Worm (Caenorhabditis elegans) whole organism, L3 larva: Measurements from ENCODE around the gene sas-7.

Experiments used
- R02D3.7 ChIP-seq: fragments of 150-350 bp; optimal IDR thresholded peaks from 2 replicates; lab custom pipeline; 2014; ENCODE audit warnings: missing biosample characterization, missing genetic modification characterization
- ceh-16 ChIP-seq: sonication (generic microtip); optimal IDR thresholded peaks from 2 replicates; lab custom pipeline; 2017; ENCODE audit warnings: missing biosample characterization, missing genetic modification characterization
- ceh-28 ChIP-seq: fragments of 150-350 bp; optimal IDR thresholded peaks from 2 replicates; lab custom pipeline; 2014; ENCODE audit warnings: missing biosample characterization, missing genetic modification reagents, missing genetic modification characterization
- ceh-9 ChIP-seq: sonication (generic microtip); optimal IDR thresholded peaks from 2 replicates; lab custom pipeline; 2018; ENCODE audit warnings: missing biosample characterization, missing genetic modification characterization
- egl-5 ChIP-seq: fragments of 150-350 bp; optimal IDR thresholded peaks from 2 replicates; lab custom pipeline; 2017; ENCODE audit warnings: missing biosample characterization, missing genetic modification reagents, missing genetic modification characterization, inconsistent platforms
- elt-2 ChIP-seq: sonication (generic microtip); optimal IDR thresholded peaks from 2 replicates; lab custom pipeline; 2016; ENCODE audit warnings: missing genetic modification reagents, mild to moderate bottlenecking, missing genetic modification characterization, missing compliant biosample characterization
- elt-3 ChIP-seq, 3 experiments: fragments of 150-350 bp in 1 of 3; sonication (generic microtip) in 2 of 3; optimal IDR thresholded peaks; 2 replicates in 2 of 3; 4 replicates in 1 of 3; lab custom pipeline; 2014 to 2017; ENCODE audit warnings: missing biosample characterization in 3 of 3, missing genetic modification characterization in 3 of 3
- eor-1 ChIP-seq, 2 experiments: fragments of 150-350 bp; optimal IDR thresholded peaks; 2 replicates each; lab custom pipeline; 2014 to 2018; ENCODE audit warnings: missing biosample characterization in 2 of 2, missing genetic modification characterization in 2 of 2
- fkh-10 ChIP-seq: sonication (generic microtip); optimal IDR thresholded peaks from 2 replicates; lab custom pipeline; 2017; ENCODE audit warnings: missing biosample characterization, missing genetic modification reagents, missing genetic modification characterization
- fos-1 ChIP-seq: fragments of 150-350 bp; optimal IDR thresholded peaks from 2 replicates; lab custom pipeline; 2014; ENCODE audit warnings: missing biosample characterization, missing genetic modification characterization
- jun-1 ChIP-seq: fragments of 150-350 bp; optimal IDR thresholded peaks from 2 replicates; lab custom pipeline; 2014; ENCODE audit warnings: missing biosample characterization, missing genetic modification reagents, missing genetic modification characterization
- lin-15B ChIP-seq: fragments of 150-350 bp; optimal IDR thresholded peaks from 2 replicates; lab custom pipeline; 2014; ENCODE audit warnings: missing biosample characterization, missing genetic modification characterization
- lin-39 ChIP-seq: fragments of 150-350 bp; optimal IDR thresholded peaks from 2 replicates; lab custom pipeline; 2018; ENCODE audit warnings: missing biosample characterization, missing genetic modification reagents, missing genetic modification characterization
- lsy-12 ChIP-seq: sonication (generic microtip); optimal IDR thresholded peaks from 2 replicates; lab custom pipeline; 2016; ENCODE audit warnings: mild to moderate bottlenecking, missing genetic modification characterization, missing compliant biosample characterization
- mml-1 ChIP-seq: fragments of 150-350 bp; sonication (generic microtip); optimal IDR thresholded peaks from 3 replicates; lab custom pipeline; 2014; ENCODE audit warnings: missing biosample characterization, missing genetic modification characterization
- nfya-1 ChIP-seq: sonication (generic microtip); optimal IDR thresholded peaks from 2 replicates; lab custom pipeline; 2017; ENCODE audit warnings: missing genetic modification characterization, mild to moderate bottlenecking, missing compliant biosample characterization, antibody characterized with exemption, moderate library complexity; ENCODE audit not compliant: insufficient read depth
- nhr-12 ChIP-seq: fragments of 150-350 bp; optimal IDR thresholded peaks from 2 replicates; lab custom pipeline; 2014; ENCODE audit warnings: missing biosample characterization, missing genetic modification characterization
- nhr-23 ChIP-seq: fragments of 150-350 bp; optimal IDR thresholded peaks from 2 replicates; lab custom pipeline; 2014; ENCODE audit warnings: missing biosample characterization, missing genetic modification reagents, missing genetic modification characterization
- nhr-25 ChIP-seq: sonication (generic microtip); optimal IDR thresholded peaks from 2 replicates; lab custom pipeline; 2017; ENCODE audit warnings: missing biosample characterization, missing genetic modification characterization
- nhr-28 ChIP-seq: fragments of 150-350 bp; optimal IDR thresholded peaks from 2 replicates; lab custom pipeline; 2014; ENCODE audit warnings: missing biosample characterization, missing genetic modification characterization
- nhr-43 ChIP-seq: sonication (generic microtip); optimal IDR thresholded peaks from 2 replicates; lab custom pipeline; 2016; ENCODE audit warnings: mild to moderate bottlenecking, missing genetic modification characterization, missing compliant biosample characterization; ENCODE audit not compliant: poor library complexity, severe bottlenecking
- nhr-67 ChIP-seq: fragments of 150-350 bp; optimal IDR thresholded peaks from 2 replicates; lab custom pipeline; 2014; ENCODE audit warnings: missing biosample characterization, missing genetic modification characterization
- nhr-76 ChIP-seq: fragments of 150-350 bp; sonication (generic microtip); optimal IDR thresholded peaks from 5 replicates; lab custom pipeline; 2014; ENCODE audit warnings: missing biosample characterization, missing genetic modification characterization
- nhr-77 ChIP-seq: fragments of 150-350 bp; optimal IDR thresholded peaks from 2 replicates; lab custom pipeline; 2014; ENCODE audit warnings: missing biosample characterization, missing genetic modification characterization
- pha-4 ChIP-seq: fragments of 150-350 bp; optimal IDR thresholded peaks from 2 replicates; lab custom pipeline; 2014; ENCODE audit warnings: missing biosample characterization, missing genetic modification reagents, missing genetic modification characterization
- pqm-1 ChIP-seq: fragments of 150-350 bp; optimal IDR thresholded peaks from 2 replicates; lab custom pipeline; 2017; ENCODE audit warnings: missing biosample characterization, missing genetic modification characterization, inconsistent platforms
- tbx-2 ChIP-seq: sonication (generic microtip); optimal IDR thresholded peaks from 2 replicates; lab custom pipeline; 2016; ENCODE audit warnings: mild to moderate bottlenecking, missing genetic modification characterization, missing compliant biosample characterization
- unc-62 ChIP-seq: fragments of 150-350 bp; sonication (generic microtip); optimal IDR thresholded peaks from 4 replicates; lab custom pipeline; 2014; ENCODE audit warnings: missing biosample characterization, missing genetic modification reagents, missing genetic modification characterization
- zag-1 ChIP-seq: fragments of 150-350 bp; optimal IDR thresholded peaks from 2 replicates; lab custom pipeline; 2014; ENCODE audit warnings: missing biosample characterization, missing genetic modification characterization

sas-7 gene

DNA sequence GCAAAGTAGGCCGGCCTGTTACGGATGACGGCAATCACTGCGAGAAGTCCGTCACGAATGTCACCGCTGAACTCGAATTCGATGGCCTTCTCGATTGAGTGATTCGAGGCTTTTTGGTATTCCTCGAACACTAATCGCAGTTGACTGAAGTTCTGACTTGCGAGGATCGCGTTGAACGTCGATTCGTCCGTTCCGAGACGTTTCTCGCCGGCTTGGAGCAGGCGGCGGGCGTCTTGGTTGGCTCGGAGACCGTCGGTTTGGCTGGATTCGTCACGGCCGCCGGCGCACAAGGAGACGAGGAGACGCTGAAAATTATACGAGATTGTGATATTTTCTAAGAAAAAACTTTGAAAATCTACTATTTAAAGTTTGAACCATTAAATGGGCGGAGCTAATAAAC lies 5.5 kb downstream of the sas-7 start:
- no peak for TF ChIP-seq nhr-43 (tag; lab: Kevin White, UChicago)
- no peak for TF ChIP-seq lsy-12 (tag; lab: Kevin White, UChicago)

DNA sequence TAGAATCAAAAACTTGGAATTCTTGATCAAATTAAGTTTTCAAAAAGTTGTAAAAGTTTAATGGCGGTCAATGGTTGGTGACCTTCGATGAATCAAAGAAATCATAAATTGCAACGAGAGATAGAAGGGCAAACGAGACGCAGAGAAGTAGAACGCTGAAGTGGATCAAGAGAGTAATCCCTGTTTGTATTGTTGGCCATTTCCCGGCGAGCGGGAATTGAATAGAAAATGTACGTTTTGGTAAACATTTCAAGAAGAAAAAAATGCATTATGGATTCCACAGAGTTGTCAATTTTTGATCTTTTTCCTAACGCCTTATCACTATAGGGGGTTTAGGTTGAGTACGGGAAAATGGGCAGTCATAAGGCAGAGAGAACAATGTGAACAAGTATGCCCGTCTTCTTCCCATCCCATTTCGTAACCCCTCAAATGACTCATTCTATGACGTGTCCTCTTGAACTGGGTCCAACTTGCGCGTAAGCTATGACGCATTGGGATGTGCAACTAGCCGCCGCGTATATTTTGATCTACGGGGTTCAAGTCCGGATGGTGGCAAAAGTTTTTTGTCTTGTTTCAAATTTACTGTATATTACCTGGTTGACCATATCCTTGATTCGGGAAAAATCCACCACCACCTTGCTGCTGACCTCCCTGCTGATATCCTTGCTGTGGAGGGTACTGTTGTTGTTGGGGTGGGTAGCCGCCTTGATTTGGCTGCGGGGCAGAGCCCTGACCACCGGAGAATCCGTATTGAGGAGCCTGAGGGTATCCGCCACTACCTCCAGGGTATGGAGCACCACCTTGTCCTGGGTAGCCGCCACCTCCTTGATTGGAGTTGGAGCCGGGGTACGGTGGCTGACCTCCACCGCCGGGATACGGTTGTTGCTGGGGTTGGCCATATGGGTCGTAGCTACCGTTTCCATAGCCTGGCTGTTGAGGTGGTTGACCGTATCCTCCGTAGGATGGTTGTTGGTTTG lies 8.0 kb downstream of the sas-7 start:
- TF ChIP-seq fos-1 (peak; percentile 46), nhr-76 (tag; lab: Kevin White, UChicago) (no peak), pqm-1 (peak; percentile 24), pha-4 (tag; lab: Kevin White, UChicago) (peak; percentile 34), jun-1 (peak; percentile 34), nhr-23 (peak; percentile 24)
- TF ChIP-seq, all 47 proteins: peak for 5

- no peak for TF ChIP-seq eor-1 (tag; optimal IDR thresholded peaks at IDR 0.05; lab: Kevin White, UChicago)
- TF ChIP-seq pqm-1, result peak; percentile 65
- TF ChIP-seq egl-5, result no peak
- no peak for TF ChIP-seq nhr-67
- TF ChIP-seq lsy-12 (tag; lab: Kevin White, UChicago), result no peak
- TF ChIP-seq pha-4 (tag; lab: Kevin White, UChicago), result peak; percentile 78
- no peak for TF ChIP-seq tbx-2 (tag; lab: Kevin White, UChicago)
- peak; percentile 6 for TF ChIP-seq jun-1
- TF ChIP-seq elt-2 (tag; lab: Kevin White, UChicago), result peak; percentile 81
- TF ChIP-seq, all 47 proteins: peak for 4
Measured at ce11 chrIII:10329811-10330210, 9.0 kb downstream of the sas-7 start.

- no peak for TF ChIP-seq elt-3 (tag; optimal IDR thresholded peaks at IDR 0.05; lab: Kevin White, UChicago)
- TF ChIP-seq egl-5, result no peak
- no peak for TF ChIP-seq nhr-77 (tag; lab: Kevin White, UChicago)
- no peak for TF ChIP-seq nhr-43 (tag; lab: Kevin White, UChicago)
- TF ChIP-seq nhr-12 (tag; lab: Kevin White, UChicago), result no peak
- no peak for TF ChIP-seq lin-39 (tag; lab: Kevin White, UChicago)
- no peak for TF ChIP-seq nhr-25
- no peak for TF ChIP-seq ceh-9 (tag; lab: Kevin White, UChicago)
- no peak for TF ChIP-seq nfya-1 (tag; lab: Kevin White, UChicago)
- TF ChIP-seq lsy-12 (tag; lab: Kevin White, UChicago), result no peak
- no peak for TF ChIP-seq ceh-28 (tag; lab: Kevin White, UChicago)
- TF ChIP-seq nhr-28, result no peak
- no peak for TF ChIP-seq fkh-10 (GFP tag; lab: Kevin White, UChicago)
Measured at ce11 chrIII:10330372-10331062, 9.7 kb downstream of the sas-7 start, which contains the start of gene nex-2. TSS of gene nex-2 (minus strand) at chrIII:10330422.

DNA sequence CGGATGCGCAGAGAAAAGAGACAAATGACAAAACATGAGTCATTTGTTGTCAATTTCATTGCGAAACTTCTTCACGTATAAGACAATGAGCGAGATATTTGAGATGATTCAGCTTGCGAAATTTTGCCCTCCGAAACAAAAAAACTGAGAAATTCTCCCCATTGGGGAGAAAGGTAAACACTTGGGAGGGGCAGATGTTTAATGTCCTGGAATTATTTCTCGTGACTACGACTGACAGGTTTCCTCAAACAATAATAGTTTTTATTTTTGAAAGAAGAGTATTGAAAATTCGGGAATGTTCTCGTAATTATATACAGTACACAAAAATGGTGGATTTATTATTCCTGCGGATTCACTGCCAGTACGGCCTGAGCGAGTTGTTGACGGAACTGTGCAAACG lies 10.4 kb downstream of the sas-7 start:
- TF ChIP-seq jun-1 (peak; percentile 9), R02D3.7 (tag; lab: Kevin White, UChicago) (no peak), zag-1 (tag; lab: Kevin White, UChicago) (no peak), nhr-25 (no peak), lin-15B (tag; lab: Kevin White, UChicago) (no peak), ceh-9 (tag; lab: Kevin White, UChicago) (no peak), mml-1 (tag; lab: Kevin White, UChicago) (no peak), elt-3 (tag; optimal IDR thresholded peaks at IDR 0.05; lab: Kevin White, UChicago) (no peak), tbx-2 (tag; lab: Kevin White, UChicago) (no peak), ceh-16 (tag; lab: Kevin White, UChicago) (no peak), nfya-1 (tag; lab: Kevin White, UChicago) (peak; percentile 34), fkh-10 (GFP tag; lab: Kevin White, UChicago) (no peak), pha-4 (tag; lab: Kevin White, UChicago) (peak; percentile 92), unc-62 (GFP tag; lab: Kevin White, UChicago) (no peak)
